Worm (Caenorhabditis elegans): ENCODE data around the gene clc-5.

Gene clc-5

DNA sequence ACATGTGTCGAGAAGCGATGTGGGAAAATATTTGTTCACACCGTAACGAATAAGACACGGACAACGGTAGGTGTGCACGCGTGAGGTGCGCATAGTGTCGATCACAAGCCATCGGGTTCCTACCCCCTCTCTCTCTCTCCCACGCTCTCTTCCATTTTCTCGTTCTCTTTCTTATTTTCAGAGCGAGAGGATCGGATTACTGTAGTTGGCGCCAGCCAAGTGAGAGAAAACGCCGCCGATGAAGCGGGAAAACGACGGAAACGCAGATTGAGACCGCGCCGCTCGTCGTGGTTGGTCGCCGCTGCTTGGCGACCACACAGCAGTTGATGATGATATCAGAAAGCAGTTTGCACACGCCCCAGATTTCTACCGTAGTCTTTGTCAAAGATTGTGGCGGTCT lies 31.0 kb downstream of the clc-5 start:
- no peak for TF ChIP-seq nhr-28 (tag; optimal IDR thresholded peaks at IDR 0.05)
- no peak for TF ChIP-seq jun-1 (tag; optimal IDR thresholded peaks at IDR 0.05)
- no peak for TF ChIP-seq daf-19 (GFP tag; conservative IDR thresholded peaks at IDR 0.05)
- no peak for TF ChIP-seq D1046.2 (GFP tag; IDR thresholded peaks at IDR 0.05)
- TF ChIP-seq F10B5.3 (tag; optimal IDR thresholded peaks at IDR 0.05), result no peak
- TF ChIP-seq hlh-11 (tag; optimal IDR thresholded peaks at IDR 0.05), result peak; percentile 6
- no peak for TF ChIP-seq hlh-30 (tag; optimal IDR thresholded peaks at IDR 0.05; ENCODE audit: insufficient read depth)
- no peak for TF ChIP-seq nhr-10 (tag; optimal IDR thresholded peaks at IDR 0.05)
- TF ChIP-seq fos-1 (tag; optimal IDR thresholded peaks at IDR 0.05), result no peak
- 0 out of 2 replicates have a peak, but pooled peaks have one; percentile 46 for TF ChIP-seq egl-43 (GFP tag; IDR thresholded peaks at IDR 0.05)
- no peak for TF ChIP-seq pha-4 (GFP tag; IDR thresholded peaks at IDR 0.05)
- no peak for TF ChIP-seq pha-4 (tag; optimal IDR thresholded peaks at IDR 0.05)
- TF ChIP-seq daf-12 (tag; optimal IDR thresholded peaks at IDR 0.05), result no peak
- peak; percentile 1 for TF ChIP-seq dve-1 (tag; optimal IDR thresholded peaks at IDR 0.05; ENCODE audit: insufficient read depth)
- TF ChIP-seq set-16 (GFP tag; IDR thresholded peaks at IDR 0.05), result peak; percentile 62
- TF ChIP-seq fkh-10 (GFP tag; optimal IDR thresholded peaks at IDR 0.05), result no peak
- TF ChIP-seq aha-1 (tag), result no peak
- no peak for TF ChIP-seq rbr-2 (tag; optimal IDR thresholded peaks at IDR 0.05)
- TF ChIP-seq unc-62 (GFP tag; optimal IDR thresholded peaks at IDR 0.05 in 1 of 2), result peak in 1 of 2 experiments; percentile 50
- TF ChIP-seq unc-62 (tag; optimal IDR thresholded peaks at IDR 0.05), result no peak
- no peak for TF ChIP-seq Y105C5A.15 (GFP tag; IDR thresholded peaks at IDR 0.05)
- no peak for TF ChIP-seq nhr-48 (tag; optimal IDR thresholded peaks at IDR 0.05)
- TF ChIP-seq mxl-2 (GFP tag; conservative IDR thresholded peaks at IDR 0.05), result no peak
- no peak for TF ChIP-seq nhr-25 (tag; optimal IDR thresholded peaks at IDR 0.05; ENCODE audit: borderline replicate concordance, insufficient read depth)
- no peak for TF ChIP-seq nhr-77 (tag; optimal IDR thresholded peaks at IDR 0.05)
- no peak for TF ChIP-seq mes-2 (tag; optimal IDR thresholded peaks at IDR 0.05; ENCODE audit: poor library complexity, severe bottlenecking)
- no peak for TF ChIP-seq hmg-1.1 (GFP tag; IDR thresholded peaks at IDR 0.05)
- no peak for TF ChIP-seq Y75B8A.6 (GFP tag; IDR thresholded peaks at IDR 0.05)
- no peak for TF ChIP-seq vab-7 (GFP tag; IDR thresholded peaks at IDR 0.05)
- no peak for TF ChIP-seq daf-16 (GFP tag; optimal IDR thresholded peaks at IDR 0.05)
- no peak for TF ChIP-seq daf-16 (tag; optimal IDR thresholded peaks at IDR 0.05)
- no peak for TF ChIP-seq Y48G9A.11 (GFP tag; IDR thresholded peaks at IDR 0.05)
- no peak for TF ChIP-seq ceh-32 (tag; optimal IDR thresholded peaks at IDR 0.05; ENCODE audit: poor library complexity)
- TF ChIP-seq ceh-82 (tag; optimal IDR thresholded peaks at IDR 0.05), result no peak
- TF ChIP-seq lin-1 (GFP tag; IDR thresholded peaks at IDR 0.05), result no peak
- no peak for TF ChIP-seq lin-39 (tag; optimal IDR thresholded peaks at IDR 0.05)
- TF ChIP-seq lin-38 (GFP tag; IDR thresholded peaks at IDR 0.05), result no peak
- TF ChIP-seq lin-29 (GFP tag; IDR thresholded peaks at IDR 0.05), result no peak
- no peak for TF ChIP-seq pqm-1 (tag; optimal IDR thresholded peaks at IDR 0.05)
- TF ChIP-seq T26A8.4 (GFP tag; IDR thresholded peaks at IDR 0.05), result no peak
- no peak for TF ChIP-seq zip-2 (tag; optimal IDR thresholded peaks at IDR 0.05)
- no peak for TF ChIP-seq mdl-1 (tag; optimal IDR thresholded peaks at IDR 0.05)

DNA sequence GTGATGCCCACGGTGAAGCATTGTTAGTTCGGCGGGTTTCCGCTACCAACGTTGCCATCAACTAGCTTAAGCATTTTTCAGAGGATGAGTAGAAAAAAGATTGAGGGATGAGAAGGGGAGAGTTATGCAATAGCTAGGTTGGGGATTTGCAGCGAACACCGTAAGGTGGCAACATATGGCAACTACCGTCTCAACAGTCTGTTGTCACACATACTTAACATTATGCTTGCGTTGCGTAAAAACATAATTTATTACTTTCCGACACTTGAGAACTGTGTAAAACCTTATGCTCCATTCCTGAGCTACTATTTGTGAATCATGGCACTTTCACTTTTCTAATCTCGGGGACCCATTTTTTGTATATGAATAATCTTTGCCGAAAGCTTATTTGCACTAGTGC lies 33.3 kb downstream of the clc-5 start:
- TF ChIP-seq ctbp-1 (GFP tag; IDR thresholded peaks at IDR 0.05) (no peak), snpc-4 (tag; optimal IDR thresholded peaks at IDR 0.05) (no peak), ZK546.5 (tag; optimal IDR thresholded peaks at IDR 0.05) (no peak), zfp-3 (GFP tag; conservative IDR thresholded peaks at IDR 0.05) (no peak), Y48G9A.11 (GFP tag; IDR thresholded peaks at IDR 0.05) (no peak), gei-8 (GFP tag; optimal IDR thresholded peaks at IDR 0.05) (no peak), skn-1 (tag; optimal IDR thresholded peaks at IDR 0.05) (no peak)

Data from whole organism, L4 larva.